Fruit fly (Drosophila melanogaster): ENCODE results near the gene r-l.

- TF ChIP-seq CG4496 (GFP tag; IDR thresholded peaks at IDR 0.05) (0 out of 3 replicates have a peak, but pooled peaks have one; percentile 47), fd96Ca (GFP tag; IDR thresholded peaks at IDR 0.05) (no peak; the same call in 2 of the 3 replicates), CG10348 (GFP tag; IDR thresholded peaks at IDR 0.05) (no peak), CG17806 (tag; optimal IDR thresholded peaks at IDR 0.05) (peak; percentile 45), Ets98B (GFP tag; IDR thresholded peaks at IDR 0.05) (peak; percentile 44), CG34367 (tag; optimal IDR thresholded peaks at IDR 0.05) (no peak), CG8301 (tag; optimal IDR thresholded peaks at IDR 0.05) (peak; percentile 43), Pif1A (GFP tag; optimal IDR thresholded peaks at IDR 0.05) (no peak)
Observed at dm6 chr3R:21118784-21119183, 45.7 kb upstream of the r-l start, which contains the start of gene Bdbt.
